Worm (Caenorhabditis elegans) whole organism, L2 larva: ENCODE measurements around the gene R57.2.
A peak's percentile ranks its signal among the peaks of the same experiment; 100 is the strongest.
"Not testable (repeated sequence)": the region's sequence is repeated elsewhere in the genome, so short reads cannot be mapped to it uniquely, and the experiment has no call there.

Source experiments
- C34F6.9 ChIP-seq: fragments of 150-350 bp; optimal IDR thresholded peaks from 2 replicates; lab custom pipeline; 2014; ENCODE audit warnings: missing biosample characterization, missing genetic modification characterization
- F13H6.1 ChIP-seq: sonication (generic microtip); optimal IDR thresholded peaks from 2 replicates; lab custom pipeline; 2016; ENCODE audit warnings: missing genetic modification characterization, missing compliant biosample characterization
- R02D3.7 ChIP-seq: fragments of 150-350 bp; optimal IDR thresholded peaks from 2 replicates; lab custom pipeline; 2014; ENCODE audit warnings: missing biosample characterization, missing genetic modification characterization
- Y55F3AM.14 ChIP-seq: fragments of 200-800 bp; sonication (Bioruptor generic); optimal IDR thresholded peaks from 2 replicates; lab custom pipeline; 2018; ENCODE audit warnings: mild to moderate bottlenecking, missing genetic modification characterization, missing compliant biosample characterization
- ZK546.5 ChIP-seq: sonication (generic microtip); optimal IDR thresholded peaks from 2 replicates; lab custom pipeline; 2017; ENCODE audit warnings: missing biosample characterization, missing genetic modification characterization
- alr-1 ChIP-seq: fragments of 150-350 bp; optimal IDR thresholded peaks from 2 replicates; lab custom pipeline; 2014; ENCODE audit warnings: missing biosample characterization, missing genetic modification characterization
- aly-2 ChIP-seq: fragments of 150-350 bp; optimal IDR thresholded peaks from 2 replicates; lab custom pipeline; 2014; ENCODE audit warnings: missing biosample characterization, missing genetic modification characterization
- ama-1 ChIP-seq: fragments of 150-350 bp; optimal IDR thresholded peaks from 2 replicates; lab custom pipeline; 2018; ENCODE audit warnings: inconsistent platforms
- blmp-1 ChIP-seq: sonication (generic microtip); optimal IDR thresholded peaks from 2 replicates; lab custom pipeline; 2017; ENCODE audit warnings: missing genetic modification characterization, mild to moderate bottlenecking, missing compliant biosample characterization, antibody characterized with exemption, moderate library complexity; ENCODE audit not compliant: insufficient read depth
- ceh-16 ChIP-seq: fragments of 150-350 bp; optimal IDR thresholded peaks from 2 replicates; lab custom pipeline; 2014; ENCODE audit warnings: missing biosample characterization, missing genetic modification characterization
- ceh-82 ChIP-seq: fragments of 150-350 bp; optimal IDR thresholded peaks from 2 replicates; lab custom pipeline; 2014; ENCODE audit warnings: missing biosample characterization, missing genetic modification characterization
- crh-2 ChIP-seq: sonication (generic microtip); optimal IDR thresholded peaks from 2 replicates; lab custom pipeline; 2017; ENCODE audit warnings: missing biosample characterization, missing genetic modification characterization
- egl-27 ChIP-seq: sonication (generic microtip); optimal IDR thresholded peaks from 3 replicates; lab custom pipeline; 2017; ENCODE audit warnings: missing biosample characterization, missing genetic modification reagents, missing genetic modification characterization
- elt-3 ChIP-seq: sonication (generic microtip); optimal IDR thresholded peaks from 2 replicates; lab custom pipeline; 2017; ENCODE audit warnings: missing biosample characterization, missing genetic modification characterization
- fos-1 ChIP-seq: fragments of 150-350 bp; optimal IDR thresholded peaks from 2 replicates; lab custom pipeline; 2014; ENCODE audit warnings: missing biosample characterization, missing genetic modification characterization
- gmeb-1 ChIP-seq: fragments of 150-350 bp; optimal IDR thresholded peaks from 2 replicates; lab custom pipeline; 2014; ENCODE audit warnings: missing biosample characterization, missing genetic modification characterization
- lin-11 ChIP-seq: fragments of 150-350 bp; sonication (generic microtip); optimal IDR thresholded peaks from 2 replicates; lab custom pipeline; 2014; ENCODE audit warnings: missing biosample characterization, missing genetic modification characterization, inconsistent platforms, mixed read lengths
- lin-13 ChIP-seq: fragments of 150-350 bp; optimal IDR thresholded peaks from 2 replicates; lab custom pipeline; 2014; ENCODE audit warnings: missing biosample characterization, missing genetic modification reagents, missing genetic modification characterization
- lin-39 ChIP-seq: fragments of 150-350 bp; optimal IDR thresholded peaks from 2 replicates; lab custom pipeline; 2014; ENCODE audit warnings: missing biosample characterization, missing genetic modification reagents, missing genetic modification characterization
- lsy-2 ChIP-seq, 2 experiments: fragments of 150-350 bp in 1 of 2; sonication (generic microtip) in 1 of 2; optimal IDR thresholded peaks; 2 replicates each; lab custom pipeline; 2014 to 2017; ENCODE audit warnings: missing biosample characterization in 2 of 2, missing genetic modification characterization in 2 of 2
- mab-5 ChIP-seq: fragments of 150-350 bp; optimal IDR thresholded peaks from 2 replicates; lab custom pipeline; 2014; ENCODE audit warnings: missing biosample characterization, missing genetic modification characterization
- mbf-1 ChIP-seq: sonication (generic microtip); optimal IDR thresholded peaks from 2 replicates; lab custom pipeline; 2017; ENCODE audit warnings: missing biosample characterization, missing genetic modification characterization
- mdl-1 ChIP-seq, 2 experiments: fragments of 150-350 bp in 1 of 2; sonication (generic microtip) in 1 of 2; optimal IDR thresholded peaks; 2 replicates each; lab custom pipeline; 2017; ENCODE audit warnings: missing biosample characterization in 2 of 2, missing genetic modification characterization in 2 of 2
- nhr-11 ChIP-seq: fragments of 150-350 bp; optimal IDR thresholded peaks from 2 replicates; lab custom pipeline; 2014; ENCODE audit warnings: missing biosample characterization, missing genetic modification characterization
- nhr-12 ChIP-seq: fragments of 150-350 bp; optimal IDR thresholded peaks from 2 replicates; lab custom pipeline; 2014; ENCODE audit warnings: missing biosample characterization, missing genetic modification characterization
- nhr-129 ChIP-seq: fragments of 150-350 bp; optimal IDR thresholded peaks from 2 replicates; lab custom pipeline; 2014; ENCODE audit warnings: missing biosample characterization, missing genetic modification characterization
- nhr-21 ChIP-seq: fragments of 150-350 bp; optimal IDR thresholded peaks from 2 replicates; lab custom pipeline; 2014; ENCODE audit warnings: missing biosample characterization, missing genetic modification characterization
- nhr-23 ChIP-seq: fragments of 150-350 bp; optimal IDR thresholded peaks from 2 replicates; lab custom pipeline; 2014; ENCODE audit warnings: missing biosample characterization, missing genetic modification reagents, missing genetic modification characterization
- nhr-237 ChIP-seq: fragments of 150-350 bp; optimal IDR thresholded peaks from 2 replicates; lab custom pipeline; 2014; ENCODE audit warnings: missing biosample characterization, missing genetic modification characterization
- nhr-6 ChIP-seq: fragments of 150-350 bp; optimal IDR thresholded peaks from 2 replicates; lab custom pipeline; 2014; ENCODE audit warnings: missing biosample characterization, missing genetic modification characterization
- nhr-77 ChIP-seq: fragments of 150-350 bp; optimal IDR thresholded peaks from 2 replicates; lab custom pipeline; 2014; ENCODE audit warnings: missing biosample characterization, missing genetic modification characterization
- sem-4 ChIP-seq: fragments of 150-350 bp; optimal IDR thresholded peaks from 2 replicates; lab custom pipeline; 2014; ENCODE audit warnings: missing biosample characterization, missing genetic modification reagents, missing genetic modification characterization
- skn-1 ChIP-seq: sonication (generic microtip); optimal IDR thresholded peaks from 2 replicates; lab custom pipeline; 2017; ENCODE audit warnings: missing biosample characterization, missing genetic modification characterization
- sma-3 ChIP-seq: sonication (generic microtip); optimal IDR thresholded peaks from 2 replicates; lab custom pipeline; 2016; ENCODE audit warnings: missing genetic modification reagents, missing genetic modification characterization, missing compliant biosample characterization
- sma-9 ChIP-seq, 2 experiments: fragments of 150-350 bp in 1 of 2; sonication (generic microtip) in 1 of 2; optimal IDR thresholded peaks; 2 replicates each; lab custom pipeline; 2014 to 2016; ENCODE audit warnings: missing genetic modification characterization in 2 of 2, mild to moderate bottlenecking in 1 of 2, missing biosample characterization in 1 of 2, missing compliant biosample characterization in 1 of 2, missing genetic modification reagents in 1 of 2, moderate library complexity in 1 of 2
- unc-39 ChIP-seq: fragments of 150-350 bp; optimal IDR thresholded peaks from 2 replicates; lab custom pipeline; 2014; ENCODE audit warnings: missing biosample characterization, missing genetic modification characterization
- unc-55 ChIP-seq: fragments of 150-350 bp; sonication (generic microtip); optimal IDR thresholded peaks from 3 replicates; lab custom pipeline; 2014; ENCODE audit warnings: missing biosample characterization, missing genetic modification reagents, missing genetic modification characterization
- unc-62 ChIP-seq: fragments of 150-350 bp; optimal IDR thresholded peaks from 2 replicates; lab custom pipeline; 2014; ENCODE audit warnings: missing biosample characterization, missing genetic modification reagents, missing genetic modification characterization
- zag-1 ChIP-seq: fragments of 150-350 bp; optimal IDR thresholded peaks from 2 replicates; lab custom pipeline; 2014; ENCODE audit warnings: missing biosample characterization, missing genetic modification characterization
- ztf-1 ChIP-seq: fragments of 200-800 bp; sonication (Bioruptor generic); conservative IDR thresholded peaks from 2 replicates; pipeline ENCODE4 v1.3.6; 2022; ENCODE audit warnings: missing genetic modification characterization, missing compliant biosample characterization
- ztf-4 ChIP-seq: fragments of 150-350 bp; optimal IDR thresholded peaks from 2 replicates; lab custom pipeline; 2014; ENCODE audit warnings: missing biosample characterization, missing genetic modification characterization

The R57.2 gene

ce11 chrX:312908-313307 lies 15.9 kb downstream of the R57.2 start, which contains the start of gene M02E1.4:
M02E1.4 (plus strand) TSS chrX:313274.
- TF ChIP-seq crh-2 (tag; lab: Kevin White, UChicago), result peak; percentile 0
- no peak for TF ChIP-seq R02D3.7

- not testable (repeated sequence) for TF ChIP-seq egl-27, nhr-129, ztf-4 (tag; lab: Kevin White, UChicago)
Observed at ce11 chrX:322223-322622, 25.2 kb downstream of the R57.2 start, which contains the start of gene M02E1.3. M02E1.3 (plus strand) TSS chrX:322523.

DNA sequence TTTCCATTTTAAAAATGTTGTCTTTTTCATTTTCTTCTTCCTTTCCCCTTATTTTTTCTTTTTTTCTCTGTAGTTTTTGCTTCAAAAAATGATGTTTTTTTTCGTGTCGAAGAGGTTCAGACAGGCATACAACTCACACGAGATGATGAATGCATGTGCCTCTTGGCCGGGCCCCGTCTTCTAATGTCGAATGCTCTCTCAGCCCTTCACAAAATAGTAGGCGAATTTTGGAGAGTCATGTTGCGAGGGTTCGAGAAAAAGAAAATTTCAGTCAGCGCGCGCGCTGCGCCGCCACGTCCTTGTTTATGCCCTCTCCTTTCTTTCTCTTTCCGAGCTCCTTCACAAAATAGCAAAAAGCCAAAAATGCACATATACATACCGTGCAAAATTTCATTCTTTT lies 27.0 kb downstream of the R57.2 start:
- peak; percentile 54 for TF ChIP-seq fos-1 (tag; lab: Kevin White, UChicago)
- no peak for TF ChIP-seq sma-3 (GFP tag; lab: Kevin White, UChicago)
- peak; percentile 20 for TF ChIP-seq nhr-21 (tag; lab: Kevin White, UChicago)
- peak; percentile 77 for TF ChIP-seq nhr-129 (tag; lab: Kevin White, UChicago)
- TF ChIP-seq mdl-1 (tag; optimal IDR thresholded peaks at IDR 0.05; lab: Kevin White, UChicago), result peak; percentile 84 to 96
- TF ChIP-seq ceh-82, result no peak
- TF ChIP-seq Y55F3AM.14 (GFP tag; lab: Kevin White, UChicago), result no peak
- TF ChIP-seq ama-1 (lab: Kevin White, UChicago), result peak; percentile 7
- TF ChIP-seq R02D3.7, result no peak
- TF ChIP-seq C34F6.9, result peak; percentile 83
- TF ChIP-seq mbf-1 (tag; lab: Kevin White, UChicago), result no peak
- TF ChIP-seq nhr-6 (tag; lab: Kevin White, UChicago), result no peak
- peak; percentile 87 for TF ChIP-seq crh-2 (tag; lab: Kevin White, UChicago)
- TF ChIP-seq egl-27 (tag; lab: Kevin White, UChicago), result peak; percentile 22
- peak; percentile 64 for TF ChIP-seq sma-9 (GFP tag; optimal IDR thresholded peaks at IDR 0.05; lab: Kevin White, UChicago)
- no peak for TF ChIP-seq sma-9 (tag; optimal IDR thresholded peaks at IDR 0.05; lab: Kevin White, UChicago)
- TF ChIP-seq elt-3 (tag; lab: Kevin White, UChicago), result no peak
- no peak for TF ChIP-seq unc-62 (GFP tag; lab: Kevin White, UChicago)
- TF ChIP-seq gmeb-1, result no peak
- TF ChIP-seq blmp-1 (tag; lab: Kevin White, UChicago), result no peak
- TF ChIP-seq alr-1 (tag; lab: Kevin White, UChicago), result no peak
- peak; percentile 42 for TF ChIP-seq lin-13 (GFP tag; lab: Kevin White, UChicago)
- peak; percentile 72 for TF ChIP-seq unc-55 (GFP tag; lab: Kevin White, UChicago)
- TF ChIP-seq F13H6.1 (tag; lab: Kevin White, UChicago), result peak; percentile 53
- TF ChIP-seq nhr-11 (tag; lab: Kevin White, UChicago), result no peak
- TF ChIP-seq lin-39 (tag; lab: Kevin White, UChicago), result no peak
- TF ChIP-seq mab-5 (tag; lab: Kevin White, UChicago), result no peak
- peak; percentile 72 for TF ChIP-seq lin-11
- TF ChIP-seq ceh-16, result no peak
- TF ChIP-seq aly-2 (tag; lab: Kevin White, UChicago), result no peak
- no peak for TF ChIP-seq nhr-77 (tag; lab: Kevin White, UChicago)
- peak; percentile 46 for TF ChIP-seq zag-1
- no peak for TF ChIP-seq ZK546.5 (tag; lab: Kevin White, UChicago)
- TF ChIP-seq nhr-12 (tag; lab: Kevin White, UChicago), result no peak
- peak; percentile 12 for TF ChIP-seq sem-4 (tag; lab: Kevin White, UChicago)
- no peak for TF ChIP-seq ztf-1 (GFP tag; lab: Robert Waterston, UW)
- no peak for TF ChIP-seq nhr-23 (tag; lab: Kevin White, UChicago)
- no peak for TF ChIP-seq nhr-237 (tag; lab: Kevin White, UChicago)
- no peak for TF ChIP-seq unc-39 (tag; lab: Kevin White, UChicago)
- TF ChIP-seq lsy-2 (tag; optimal IDR thresholded peaks at IDR 0.05; lab: Kevin White, UChicago), result peak in 1 of 2 experiments; percentile 67
- no peak for TF ChIP-seq skn-1 (tag; lab: Kevin White, UChicago)
